Fruit fly (Drosophila melanogaster) whole organism, prepupa: ENCODE measurements around the gene Meltrin.

Source experiments
- CG10631 ChIP-seq: fragments of 200-800 bp; sonication (Bioruptor generic); optimal IDR thresholded peaks from 2 replicates; lab custom pipeline; 2016; ENCODE audit warnings: missing biosample characterization, missing genetic modification characterization
- CG10669 ChIP-seq: fragments of 200-800 bp; sonication (Bioruptor generic); optimal IDR thresholded peaks from 3 replicates; lab custom pipeline; 2018; ENCODE audit warnings: missing biosample characterization, mild to moderate bottlenecking, missing genetic modification characterization, moderate library complexity
- CG11762 ChIP-seq: fragments of 200-800 bp; sonication (Bioruptor generic); optimal IDR thresholded peaks from 3 replicates; lab custom pipeline; 2016; ENCODE audit warnings: missing biosample characterization, missing genetic modification characterization; ENCODE audit not compliant: insufficient read depth
- CG15336 ChIP-seq: fragments of 200-800 bp; sonication (Bioruptor generic); IDR thresholded peaks from 2 replicates; pipeline ENCODE4 v1.3.6; 2022; ENCODE audit warnings: missing biosample characterization, missing genetic modification characterization
- CG16779 ChIP-seq: fragments of 200-800 bp; sonication (Bioruptor generic); optimal IDR thresholded peaks from 3 replicates; lab custom pipeline; 2017; ENCODE audit warnings: missing biosample characterization, mild to moderate bottlenecking, missing genetic modification characterization
- CG3032 ChIP-seq: fragments of 200-800 bp; optimal IDR thresholded peaks from 2 replicates; lab custom pipeline; 2019; ENCODE audit warnings: missing biosample characterization, mild to moderate bottlenecking, missing genetic modification characterization, moderate library complexity
- CG34406 ChIP-seq: fragments of 200-800 bp; sonication (Bioruptor generic); optimal IDR thresholded peaks from 3 replicates; lab custom pipeline; 2016; ENCODE audit warnings: missing biosample characterization, missing genetic modification characterization
- CG6163 ChIP-seq: fragments of 200-800 bp; sonication (Bioruptor generic); IDR thresholded peaks from 3 replicates; pipeline ENCODE4 v1.3.6; 2022; ENCODE audit warnings: missing biosample characterization, missing genetic modification characterization
- CG6792 ChIP-seq: fragments of 200-800 bp; sonication (Bioruptor generic); optimal IDR thresholded peaks from 3 replicates; lab custom pipeline; 2016; ENCODE audit warnings: missing biosample characterization, missing genetic modification characterization
- CG6808 ChIP-seq: fragments of 200-800 bp; sonication (Bioruptor generic); optimal IDR thresholded peaks from 3 replicates; lab custom pipeline; 2017; ENCODE audit warnings: missing biosample characterization, missing genetic modification characterization, mild to moderate bottlenecking, moderate library complexity, missing genetic modification reagents
- CG6854 ChIP-seq: fragments of 200-800 bp; sonication (Bioruptor generic); optimal IDR thresholded peaks from 2 replicates; lab custom pipeline; 2017; ENCODE audit warnings: missing biosample characterization, mild to moderate bottlenecking, missing genetic modification characterization
- CG8632 ChIP-seq: fragments of 200-800 bp; sonication (Bioruptor generic); optimal IDR thresholded peaks from 3 replicates; lab custom pipeline; 2016; ENCODE audit warnings: missing biosample characterization, missing genetic modification characterization
- CG9139 ChIP-seq: fragments of 200-800 bp; sonication (Bioruptor generic); optimal IDR thresholded peaks from 3 replicates; lab custom pipeline; 2017; ENCODE audit warnings: missing biosample characterization, mild to moderate bottlenecking, missing genetic modification characterization
- Eip75B ChIP-seq: fragments of 200-800 bp; sonication (Bioruptor generic); optimal IDR thresholded peaks from 3 replicates; lab custom pipeline; 2016; ENCODE audit warnings: missing biosample characterization, missing genetic modification characterization
- Eip78C ChIP-seq: fragments of 200-800 bp; sonication (Bioruptor generic); peaks from one replicate; lab custom pipeline; 2016; ENCODE audit warnings: missing biosample characterization, missing genetic modification characterization
- Eip93F ChIP-seq: fragments of 200-800 bp; sonication (Bioruptor generic); optimal IDR thresholded peaks from 2 replicates; lab custom pipeline; 2016; ENCODE audit warnings: missing biosample characterization, mild to moderate bottlenecking, missing genetic modification characterization
- Ets96B ChIP-seq: fragments of 200-800 bp; optimal IDR thresholded peaks from 2 replicates; lab custom pipeline; 2019; ENCODE audit warnings: missing biosample characterization, mild to moderate bottlenecking, missing genetic modification characterization, moderate library complexity
- Hr38 ChIP-seq: sonication (Bioruptor generic); optimal IDR thresholded peaks from 2 replicates; lab custom pipeline; 2016; ENCODE audit warnings: missing biosample characterization, missing genetic modification characterization
- Hr39 ChIP-seq: fragments of 200-800 bp; sonication (Bioruptor generic); optimal IDR thresholded peaks from 2 replicates; lab custom pipeline; 2016; ENCODE audit warnings: missing biosample characterization, missing genetic modification characterization
- Hr4 ChIP-seq: fragments of 200-800 bp; sonication (Bioruptor generic); optimal IDR thresholded peaks from 3 replicates; lab custom pipeline; 2016; ENCODE audit warnings: missing biosample characterization, missing genetic modification characterization
- Lpt ChIP-seq: fragments of 200-800 bp; sonication (Bioruptor generic); optimal IDR thresholded peaks from 3 replicates; lab custom pipeline; 2016; ENCODE audit warnings: missing biosample characterization, missing genetic modification characterization
- Met ChIP-seq: fragments of 200-800 bp; sonication (Bioruptor generic); optimal IDR thresholded peaks from 3 replicates; lab custom pipeline; 2016; ENCODE audit warnings: missing biosample characterization, missing genetic modification characterization
- Sox14 ChIP-seq: fragments of 200-800 bp; sonication (Bioruptor generic); optimal IDR thresholded peaks from 3 replicates; lab custom pipeline; 2016; ENCODE audit warnings: missing biosample characterization, missing genetic modification characterization
- Sox15 ChIP-seq: fragments of 200-800 bp; sonication (Bioruptor generic); optimal IDR thresholded peaks from 3 replicates; lab custom pipeline; 2016; ENCODE audit warnings: missing biosample characterization, missing genetic modification characterization
- achi ChIP-seq: fragments of 200-800 bp; sonication (Bioruptor generic); optimal IDR thresholded peaks from 3 replicates; lab custom pipeline; 2016; ENCODE audit warnings: missing biosample characterization, missing genetic modification characterization
- acj6 ChIP-seq: fragments of 200-800 bp; sonication (Bioruptor generic); optimal IDR thresholded peaks from 3 replicates; lab custom pipeline; 2016; ENCODE audit warnings: missing biosample characterization, missing genetic modification characterization
- cyc ChIP-seq: fragments of 200-800 bp; sonication (Bioruptor generic); optimal IDR thresholded peaks from 3 replicates; lab custom pipeline; 2016; ENCODE audit warnings: missing biosample characterization, missing genetic modification characterization
- dac ChIP-seq: fragments of 200-800 bp; sonication (Bioruptor generic); optimal IDR thresholded peaks from 2 replicates; lab custom pipeline; 2017; ENCODE audit warnings: missing biosample characterization, mild to moderate bottlenecking, missing genetic modification characterization
- dsx ChIP-seq: fragments of 200-800 bp; optimal IDR thresholded peaks from 3 replicates; lab custom pipeline; 2019; ENCODE audit warnings: missing biosample characterization, mild to moderate bottlenecking, missing genetic modification characterization, moderate library complexity; ENCODE audit not compliant: poor library complexity, severe bottlenecking
- esn ChIP-seq: fragments of 200-800 bp; sonication (Bioruptor generic); optimal IDR thresholded peaks from 2 replicates; lab custom pipeline; 2016; ENCODE audit warnings: missing biosample characterization, mild to moderate bottlenecking, missing genetic modification characterization, moderate library complexity
- fd59A ChIP-seq: fragments of 200-800 bp; sonication (Bioruptor generic); optimal IDR thresholded peaks from 2 replicates; lab custom pipeline; 2017; ENCODE audit warnings: missing biosample characterization, mild to moderate bottlenecking, missing genetic modification characterization, missing genetic modification reagents
- fkh ChIP-seq: fragments of 200-800 bp; sonication (Bioruptor generic); optimal IDR thresholded peaks from 3 replicates; lab custom pipeline; 2017; ENCODE audit warnings: missing biosample characterization, mild to moderate bottlenecking, missing genetic modification characterization, moderate library complexity
- net ChIP-seq: fragments of 200-800 bp; sonication (Bioruptor generic); optimal IDR thresholded peaks from 3 replicates; lab custom pipeline; 2016; ENCODE audit warnings: missing biosample characterization, missing genetic modification characterization
- salr ChIP-seq, 2 experiments: fragments of 200-800 bp; sonication (Bioruptor generic); optimal IDR thresholded peaks; 3 replicates each; lab custom pipeline; 2016 to 2018; ENCODE audit warnings: missing biosample characterization in 2 of 2, missing genetic modification characterization in 2 of 2, mild to moderate bottlenecking in 1 of 2
- spab ChIP-seq: fragments of 200-800 bp; sonication (Bioruptor generic); optimal IDR thresholded peaks from 2 replicates; lab custom pipeline; 2017; ENCODE audit warnings: missing biosample characterization, mild to moderate bottlenecking, missing genetic modification characterization, missing genetic modification reagents
- ss ChIP-seq, 2 experiments: fragments of 200-800 bp; sonication (Bioruptor generic); optimal IDR thresholded peaks; 2 replicates in 1 of 2; 3 replicates in 1 of 2; lab custom pipeline; 2017 to 2018; ENCODE audit warnings: mild to moderate bottlenecking in 2 of 2, missing biosample characterization in 2 of 2, missing genetic modification characterization in 2 of 2, moderate library complexity in 1 of 2
- svp ChIP-seq: fragments of 200-800 bp; sonication (Bioruptor generic); peaks from one replicate; lab custom pipeline; 2016; ENCODE audit warnings: missing biosample characterization, missing genetic modification characterization
- topi ChIP-seq: fragments of 200-800 bp; sonication (Bioruptor generic); optimal IDR thresholded peaks from 3 replicates; lab custom pipeline; 2016; ENCODE audit warnings: missing biosample characterization, missing genetic modification characterization
- vri ChIP-seq: fragments of 200-800 bp; sonication (Bioruptor generic); optimal IDR thresholded peaks from 3 replicates; lab custom pipeline; 2016; ENCODE audit warnings: missing biosample characterization, mild to moderate bottlenecking, missing genetic modification characterization

Gene Meltrin

dm6 chr3R:14649307-14650239 is 47.5 kb downstream of the Meltrin start (continued):
- TF ChIP-seq fd59A (peak; percentile 55), Sox15 (GFP tag; lab: Kevin White, UChicago) (peak; percentile 70), topi (GFP tag; lab: Kevin White, UChicago) (peak; percentile 87), svp (GFP tag; lab: Kevin White, UChicago) (peak; percentile 90), esn (peak; percentile 91), salr (GFP tag; optimal IDR thresholded peaks at IDR 0.05; lab: Kevin White, UChicago) (peak; percentile 43 to 90), Hr4 (peak; percentile 92), CG6163 (GFP tag; lab: Robert Waterston, UW) (peak; percentile 70), Hr39 (GFP tag; lab: Kevin White, UChicago) (peak; percentile 81), acj6 (GFP tag; lab: Kevin White, UChicago) (peak; percentile 77), Eip93F (GFP tag; lab: Kevin White, UChicago) (peak; percentile 67), Sox14 (GFP tag; lab: Kevin White, UChicago) (peak; percentile 85), CG9139 (GFP tag; lab: Kevin White, UChicago) (no peak), net (GFP tag; lab: Kevin White, UChicago) (peak; percentile 75), CG11762 (peak; percentile 49), achi (GFP tag; lab: Kevin White, UChicago) (peak; percentile 81), CG15336 (GFP tag; lab: Robert Waterston, UW) (peak; percentile 86), Met (peak; percentile 92), CG6792 (peak; percentile 84), dsx (GFP tag; lab: Kevin White, UChicago) (peak; percentile 64), ss (GFP tag; optimal IDR thresholded peaks at IDR 0.05; lab: Kevin White, UChicago) (peak in 1 of 2 experiments; percentile 23), spab (peak; percentile 61), CG34406 (GFP tag; lab: Kevin White, UChicago) (peak; percentile 83), cyc (GFP tag; lab: Kevin White, UChicago) (peak; percentile 74), CG6808 (GFP tag; lab: Kevin White, UChicago) (peak; percentile 25), CG16779 (peak; percentile 52), Eip75B (GFP tag; lab: Kevin White, UChicago) (peak; percentile 77), CG6854 (peak; percentile 73), Lpt (GFP tag; lab: Kevin White, UChicago) (peak; percentile 72), CG3032 (peak; percentile 70), Ets96B (tag; lab: Kevin White, UChicago) (peak; percentile 70), Hr38 (GFP tag; lab: Kevin White, UChicago) (no peak), Eip78C (peak; percentile 98), fkh (GFP tag; lab: Kevin White, UChicago) (peak; percentile 61), dac (GFP tag; lab: Kevin White, UChicago) (peak; percentile 75), CG10669 (GFP tag; lab: Kevin White, UChicago) (peak; percentile 71)

DNA sequence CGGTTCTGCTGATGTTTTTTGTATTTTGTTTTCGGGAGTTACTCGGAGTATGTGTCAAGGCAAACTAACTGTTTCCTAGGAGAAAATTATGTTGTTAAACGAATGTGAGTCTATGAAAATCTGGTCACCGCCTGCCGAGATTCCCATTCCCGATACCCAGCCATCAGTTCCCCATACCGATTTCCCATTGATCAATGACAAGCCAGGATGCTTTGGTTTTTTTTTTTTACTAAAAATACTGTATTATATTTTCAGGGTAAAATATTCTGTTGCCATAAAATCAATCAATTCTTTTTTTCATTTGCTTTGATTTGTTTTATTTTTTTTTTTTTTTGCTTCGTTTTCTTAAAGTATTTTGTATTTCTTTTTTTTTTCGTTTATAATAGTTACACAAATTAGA is 54.6 kb downstream of the Meltrin start, which contains the start of gene CG7886:
Gene CG7886 (minus strand): TSS at position 101 of the 400 bp plus-strand sequence.
- TF ChIP-seq CG34406 (GFP tag; lab: Kevin White, UChicago): no peak
- TF ChIP-seq CG10631: no peak
- TF ChIP-seq vri (GFP tag; lab: Kevin White, UChicago): no peak
- no peak for TF ChIP-seq CG8632 (GFP tag; lab: Kevin White, UChicago)
